Fruit fly (Drosophila melanogaster): Measurements from ENCODE around the gene CG9588.

The CG9588 gene

dm6 chr3R:13645874-13646370 is 30.6 kb downstream of the CG9588 start, which contains the start of gene sqd (continued):
- TF ChIP-seq Sry-β (GFP tag; optimal IDR thresholded peaks at IDR 0.05) (peak; percentile 13), CG15514 (GFP tag; optimal IDR thresholded peaks at IDR 0.05) (peak; percentile 64), CG4404 (GFP tag; IDR thresholded peaks at IDR 0.05) (no peak), chinmo (GFP tag; IDR thresholded peaks at IDR 0.05; ENCODE audit: partially characterized antibody) (no peak), CG3726 (GFP tag; IDR thresholded peaks at IDR 0.05) (no peak), dati (GFP tag; IDR thresholded peaks at IDR 0.05) (no peak), h (optimal IDR thresholded peaks at IDR 0.05) (no peak), CG12744 (GFP tag; optimal IDR thresholded peaks at IDR 0.05) (no peak), CG13424 (tag; optimal IDR thresholded peaks at IDR 0.05) (peak; percentile 40), CG11398 (GFP tag; optimal IDR thresholded peaks at IDR 0.05) (no peak), CG10267 (tag; optimal IDR thresholded peaks at IDR 0.05) (peak; percentile 29), MBD-R2 (GFP tag; IDR thresholded peaks at IDR 0.05) (peak; percentile 27; the same call in 1 of the 2 replicates), sc (optimal IDR thresholded peaks at IDR 0.05) (no peak), sc (GFP tag; optimal IDR thresholded peaks at IDR 0.05) (peak; percentile 3), CG6175 (GFP tag; IDR thresholded peaks at IDR 0.05) (no peak), lola (GFP tag; optimal IDR thresholded peaks at IDR 0.05) (no peak), Atf6 (GFP tag; IDR thresholded peaks at IDR 0.05) (peak; percentile 38; the same call in 1 of the 2 replicates), Nf-YA (GFP tag; IDR thresholded peaks at IDR 0.05) (no peak), az2 (GFP tag; optimal IDR thresholded peaks at IDR 0.05) (peak; percentile 9), CG3995 (GFP tag; optimal IDR thresholded peaks at IDR 0.05) (peak; percentile 18), dimm (GFP tag; IDR thresholded peaks at IDR 0.05) (no peak), odd (GFP tag; optimal IDR thresholded peaks at IDR 0.05) (peak; percentile 63), CG4360 (GFP tag; IDR thresholded peaks at IDR 0.05) (0 out of 2 replicates have a peak, but pooled peaks have one; percentile 15), sisA (GFP tag; IDR thresholded peaks at IDR 0.05) (no peak), HLHmδ (GFP tag; optimal IDR thresholded peaks at IDR 0.05) (peak; percentile 8), CHES-1-like (GFP tag; optimal IDR thresholded peaks at IDR 0.05) (no peak), Camta (GFP tag; optimal IDR thresholded peaks at IDR 0.05) (peak; percentile 48), CG15696 (tag; optimal IDR thresholded peaks at IDR 0.05) (peak; percentile 32), CG6854 (GFP tag; optimal IDR thresholded peaks at IDR 0.05) (peak; percentile 64), Hmr (GFP tag; optimal IDR thresholded peaks at IDR 0.05) (peak; percentile 56), CG9817 (tag; optimal IDR thresholded peaks at IDR 0.05) (peak; percentile 39), exex (tag; optimal IDR thresholded peaks at IDR 0.05) (peak; percentile 21), CG30403 (GFP tag; optimal IDR thresholded peaks at IDR 0.05) (peak; percentile 40), CG43689 (GFP tag; IDR thresholded peaks at IDR 0.05) (no peak), CG13624 (GFP tag; optimal IDR thresholded peaks at IDR 0.05) (peak; percentile 29), Dp (GFP tag; optimal IDR thresholded peaks at IDR 0.05) (peak; percentile 3), vvl (GFP tag; IDR thresholded peaks at IDR 0.05) (peak; percentile 53), schlank (tag; optimal IDR thresholded peaks at IDR 0.05) (peak; percentile 50), CG7839 (tag; optimal IDR thresholded peaks at IDR 0.05) (peak; percentile 11), psq (GFP tag; optimal IDR thresholded peaks at IDR 0.05) (no peak), CG2712 (tag; optimal IDR thresholded peaks at IDR 0.05) (peak; percentile 10), CG10147 (GFP tag; optimal IDR thresholded peaks at IDR 0.05) (no peak), onecut (GFP tag; IDR thresholded peaks at IDR 0.05) (0 out of 2 replicates have a peak, but pooled peaks have one; percentile 14), CG1647 (GFP tag; optimal IDR thresholded peaks at IDR 0.05) (no peak), Ptx1 (GFP tag; IDR thresholded peaks at IDR 0.05) (no peak), CG17912 (GFP tag; optimal IDR thresholded peaks at IDR 0.05) (peak; percentile 22), CG12155 (GFP tag; optimal IDR thresholded peaks at IDR 0.05) (peak; percentile 33), pita (GFP tag; optimal IDR thresholded peaks at IDR 0.05) (no peak), CG9727 (GFP tag; optimal IDR thresholded peaks at IDR 0.05) (peak; percentile 61), CG2202 (tag; optimal IDR thresholded peaks at IDR 0.05) (peak; percentile 5), Bgb (GFP tag; IDR thresholded peaks at IDR 0.05; ENCODE audit: partially characterized antibody) (peak; percentile 15; the same call in 1 of the 2 replicates)
